Worm (Caenorhabditis elegans): Measurements from ENCODE around the gene C32D5.4.

DNA sequence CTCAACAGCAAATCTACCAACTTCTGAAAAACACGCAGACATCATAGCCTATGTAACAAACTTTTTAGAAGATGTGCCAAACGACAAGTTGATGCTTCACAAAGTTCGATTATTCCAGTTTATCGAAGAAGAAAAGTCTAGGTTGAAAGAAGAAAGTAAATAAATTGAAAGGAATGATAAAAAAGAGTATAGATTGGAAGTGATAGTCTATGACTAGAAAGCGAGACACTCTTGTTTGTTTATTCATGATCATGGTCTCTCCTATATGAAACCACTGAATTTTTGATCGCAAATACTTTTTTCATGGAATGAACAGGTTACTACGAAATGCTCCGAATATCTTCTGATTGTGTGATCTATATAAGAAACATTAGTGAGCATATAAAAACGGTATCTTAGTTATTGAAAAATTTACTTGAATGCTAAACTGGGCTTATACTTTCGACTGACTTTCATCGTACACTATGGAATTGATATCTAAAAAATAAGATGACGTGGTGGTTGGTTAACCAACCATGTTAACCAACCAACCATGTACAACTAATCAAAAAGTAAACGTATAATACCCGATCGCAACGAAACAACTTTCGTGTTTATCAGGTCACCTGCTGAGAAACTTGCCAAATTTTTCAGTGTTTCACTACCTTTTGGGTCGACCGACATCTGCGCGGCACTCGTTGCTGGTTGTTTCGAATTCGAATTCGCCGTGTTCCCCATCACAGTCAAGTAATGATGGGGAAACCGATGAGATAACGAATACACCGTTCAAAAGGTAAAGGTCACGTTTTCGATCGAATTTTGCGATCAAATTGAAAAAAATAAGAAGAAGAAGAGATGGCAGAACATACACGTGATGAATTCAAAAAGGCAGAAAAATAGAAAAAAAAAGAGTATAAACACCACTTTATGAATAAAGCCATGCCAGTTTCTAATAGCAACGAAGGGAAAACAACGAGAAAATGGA, 22.6 kb upstream of the C32D5.4 start, which contains the start of gene C32D5.8:
- TF ChIP-seq W03F9.2 (tag; optimal IDR thresholded peaks at IDR 0.05) = no peak
- TF ChIP-seq him-1 (tag; optimal IDR thresholded peaks at IDR 0.05) = no peak

Measured in whole organism, L4/young adult.